Fruit fly (Drosophila melanogaster): ENCODE measurements around the gene ArgRS.

Gene ArgRS

dm6 chrX:15891606-15892345, 47.8 kb upstream of the ArgRS start, which contains the start of gene shi (continued):
- TF ChIP-seq ato (GFP tag; IDR thresholded peaks at IDR 0.05; ENCODE audit: partially characterized antibody) = peak; percentile 99
- TF ChIP-seq ewg (GFP tag; optimal IDR thresholded peaks at IDR 0.05) = peak; percentile 97
- no peak for TF ChIP-seq CG2875 (GFP tag; optimal IDR thresholded peaks at IDR 0.05)
- TF ChIP-seq Blimp-1 (GFP tag; optimal IDR thresholded peaks at IDR 0.05) = no peak
- TF ChIP-seq CG17912 (GFP tag; optimal IDR thresholded peaks at IDR 0.05) = no peak
- no peak for TF ChIP-seq tio (GFP tag; optimal IDR thresholded peaks at IDR 0.05)
- TF ChIP-seq tup (GFP tag; optimal IDR thresholded peaks at IDR 0.05) = no peak
- TF ChIP-seq CG8388 (GFP tag; optimal IDR thresholded peaks at IDR 0.05) = no peak
- TF ChIP-seq Deaf1 (tag; optimal IDR thresholded peaks at IDR 0.05) = no peak
- TF ChIP-seq lmd (GFP tag; IDR thresholded peaks at IDR 0.05) = no peak
- no peak for TF ChIP-seq yki (optimal IDR thresholded peaks at IDR 0.05)
- TF ChIP-seq CG2889 (GFP tag; IDR thresholded peaks at IDR 0.05) = no peak
- TF ChIP-seq CG32767 (GFP tag; IDR thresholded peaks at IDR 0.05) = no peak
- TF ChIP-seq ftz-f1 (GFP tag; optimal IDR thresholded peaks at IDR 0.05) = peak; percentile 96
- TF ChIP-seq sna (GFP tag; IDR thresholded peaks at IDR 0.05; ENCODE audit: partially characterized antibody) = peak; percentile 93
- TF ChIP-seq luna (GFP tag; optimal IDR thresholded peaks at IDR 0.05) = no peak
- TF ChIP-seq CG7372 (GFP tag; IDR thresholded peaks at IDR 0.05) = no peak
- TF ChIP-seq bowl (GFP tag; IDR thresholded peaks at IDR 0.05) = no peak
- TF ChIP-seq fd64A (GFP tag; optimal IDR thresholded peaks at IDR 0.05) = no peak
- TF ChIP-seq CG7963 (GFP tag; IDR thresholded peaks at IDR 0.05; ENCODE audit: partially characterized antibody) = peak; percentile 98
- TF ChIP-seq ind (GFP tag; optimal IDR thresholded peaks at IDR 0.05) = no peak
- TF ChIP-seq usp (GFP tag; optimal IDR thresholded peaks at IDR 0.05) = no peak
- TF ChIP-seq Neu2 (GFP tag; optimal IDR thresholded peaks at IDR 0.05; ENCODE audit: borderline replicate concordance) = no peak
- TF ChIP-seq croc (GFP tag; conservative IDR thresholded peaks at IDR 0.05) = no peak
- no peak for TF ChIP-seq Six4 (GFP tag; optimal IDR thresholded peaks at IDR 0.05)
- TF ChIP-seq Adf1 (GFP tag; IDR thresholded peaks at IDR 0.05) = no peak
- TF ChIP-seq sr (GFP tag; IDR thresholded peaks at IDR 0.05) = no peak
- TF ChIP-seq az2 (GFP tag; optimal IDR thresholded peaks at IDR 0.05) = no peak
- no peak for TF ChIP-seq fd102C (GFP tag; optimal IDR thresholded peaks at IDR 0.05)
- TF ChIP-seq CG18262 (tag; optimal IDR thresholded peaks at IDR 0.05) = no peak
- no peak for TF ChIP-seq CG11398 (GFP tag; optimal IDR thresholded peaks at IDR 0.05)
- peak; percentile 96 for TF ChIP-seq CG13287 (GFP tag; IDR thresholded peaks at IDR 0.05; ENCODE audit: partially characterized antibody)
- no peak for TF ChIP-seq cwo (GFP tag; optimal IDR thresholded peaks at IDR 0.05)
- TF ChIP-seq hkb (optimal IDR thresholded peaks at IDR 0.05) = no peak
- TF ChIP-seq hkb (GFP tag; IDR thresholded peaks at IDR 0.05) = no peak
- TF ChIP-seq Fer3 (tag; optimal IDR thresholded peaks at IDR 0.05) = peak; percentile 9
- peak; percentile 14 for TF ChIP-seq CG7786 (GFP tag; optimal IDR thresholded peaks at IDR 0.05)
- TF ChIP-seq CG14441 (GFP tag; IDR thresholded peaks at IDR 0.05) = no peak
- no peak for TF ChIP-seq CG5245 (GFP tag; optimal IDR thresholded peaks at IDR 0.05)
- no peak for TF ChIP-seq CG6272 (GFP tag; IDR thresholded peaks at IDR 0.05)
- peak; percentile 13 for TF ChIP-seq scrt (GFP tag; optimal IDR thresholded peaks at IDR 0.05)
- TF ChIP-seq CG10462 (GFP tag; optimal IDR thresholded peaks at IDR 0.05) = no peak
- no peak for TF ChIP-seq CG4820 (GFP tag; optimal IDR thresholded peaks at IDR 0.05)
- TF ChIP-seq CG3847 (GFP tag; IDR thresholded peaks at IDR 0.05) = no peak
- TF ChIP-seq D19B (GFP tag; optimal IDR thresholded peaks at IDR 0.05) = no peak
- TF ChIP-seq CG13894 (tag; optimal IDR thresholded peaks at IDR 0.05) = peak; percentile 75
- TF ChIP-seq Ets65A (GFP tag) = no peak
- TF ChIP-seq Xrp1 (GFP tag; IDR thresholded peaks at IDR 0.05) = no peak
- no peak for TF ChIP-seq dmrt11E (tag; optimal IDR thresholded peaks at IDR 0.05)
- TF ChIP-seq HHEX (GFP tag; optimal IDR thresholded peaks at IDR 0.05) = no peak
- peak; percentile 65 for TF ChIP-seq Elba2 (GFP tag; optimal IDR thresholded peaks at IDR 0.05)
